Worm (Caenorhabditis elegans): ENCODE data around the gene mpk-2.

Gene mpk-2

DNA sequence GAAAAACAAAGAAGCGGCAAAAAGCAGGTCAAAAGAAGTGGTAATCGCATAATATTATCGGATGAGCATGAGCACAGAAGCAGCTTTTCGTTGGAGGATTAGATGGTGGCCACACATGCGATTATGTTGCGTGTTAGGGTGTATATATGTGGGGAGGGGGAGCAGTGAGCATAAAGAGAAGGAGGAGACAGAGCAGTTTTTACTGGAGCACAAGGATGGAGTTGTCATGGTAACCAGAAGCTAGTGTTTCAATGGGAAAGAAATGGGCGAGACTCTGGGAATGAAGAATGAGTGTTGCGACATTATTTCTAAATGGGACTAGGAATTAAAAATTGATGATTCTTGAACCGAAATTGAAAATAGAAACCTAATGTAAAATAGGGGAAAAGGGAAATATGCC lies 36.0 kb upstream of the mpk-2 start, which contains the start of gene C27A2.8:
TSS of gene C27A2.8 (minus strand) at position 117 of the 400 bp plus-strand sequence.
- TF ChIP-seq zip-4 (GFP tag; optimal IDR thresholded peaks at IDR 0.05) (no peak), nhr-71 (tag; optimal IDR thresholded peaks at IDR 0.05) (no peak), unc-62 (GFP tag; optimal IDR thresholded peaks at IDR 0.05) (no peak), nhr-19 (GFP tag; conservative IDR thresholded peaks at IDR 0.05) (no peak), pqm-1 (tag; optimal IDR thresholded peaks at IDR 0.05) (no peak), nhr-12 (tag; optimal IDR thresholded peaks at IDR 0.05) (no peak), fkh-8 (tag; optimal IDR thresholded peaks at IDR 0.05) (peak; percentile 76), tbx-2 (tag; optimal IDR thresholded peaks at IDR 0.05) (no peak), sup-37 (GFP tag; optimal IDR thresholded peaks at IDR 0.05) (no peak), nhr-90 (tag; optimal IDR thresholded peaks at IDR 0.05; ENCODE audit: poor library complexity) (no peak), egl-13 (tag; optimal IDR thresholded peaks at IDR 0.05) (peak; percentile 42), efl-3 (GFP tag; optimal IDR thresholded peaks at IDR 0.05) (no peak), dsc-1 (tag; optimal IDR thresholded peaks at IDR 0.05) (peak; percentile 64), nhr-237 (tag; optimal IDR thresholded peaks at IDR 0.05) (no peak), ets-5 (GFP tag; IDR thresholded peaks at IDR 0.05) (no peak), jun-1 (tag; optimal IDR thresholded peaks at IDR 0.05) (no peak), fkh-4 (tag; optimal IDR thresholded peaks at IDR 0.05; ENCODE audit: borderline replicate concordance) (no peak), rnt-1 (tag; optimal IDR thresholded peaks at IDR 0.05) (no peak), efl-1 (optimal IDR thresholded peaks at IDR 0.05) (no peak), efl-1 (GFP tag; optimal IDR thresholded peaks at IDR 0.05 in 1 of 2) (no peak), zag-1 (tag; optimal IDR thresholded peaks at IDR 0.05) (no peak)

ce11 chrII:5069525-5069924 lies 34.4 kb upstream of the mpk-2 start, which contains the start of gene idpb-2:
Gene idpb-2, minus strand, starts transcription at chrII:5069625.
- TF ChIP-seq nhr-19 (GFP tag; conservative IDR thresholded peaks at IDR 0.05) (no peak), nhr-237 (tag; optimal IDR thresholded peaks at IDR 0.05) (no peak), unc-62 (GFP tag; optimal IDR thresholded peaks at IDR 0.05) (no peak), efl-1 (optimal IDR thresholded peaks at IDR 0.05) (no peak), efl-1 (GFP tag; optimal IDR thresholded peaks at IDR 0.05 in 1 of 2) (no peak), unc-130 (tag; optimal IDR thresholded peaks at IDR 0.05) (no peak), nhr-76 (tag; optimal IDR thresholded peaks at IDR 0.05) (no peak), aha-1 (tag; optimal IDR thresholded peaks at IDR 0.05) (no peak), jun-1 (tag; optimal IDR thresholded peaks at IDR 0.05) (no peak), Y116A8C.19 (tag; optimal IDR thresholded peaks at IDR 0.05; ENCODE audit: borderline replicate concordance) (no peak)

ce11 chrII:5071265-5071664 lies 32.7 kb upstream of the mpk-2 start, which contains the start of gene C27A2.7:
Gene C27A2.7, minus strand, starts transcription at chrII:5071365.
- TF ChIP-seq dpl-1 (GFP tag; optimal IDR thresholded peaks at IDR 0.05) (no peak), elt-2 (tag; optimal IDR thresholded peaks at IDR 0.05) (no peak), sox-4 (tag; optimal IDR thresholded peaks at IDR 0.05) (no peak), nhr-47 (tag; optimal IDR thresholded peaks at IDR 0.05) (no peak), zag-1 (tag; optimal IDR thresholded peaks at IDR 0.05) (no peak), unc-130 (tag; optimal IDR thresholded peaks at IDR 0.05) (no peak), aha-1 (tag; optimal IDR thresholded peaks at IDR 0.05) (no peak)

DNA sequence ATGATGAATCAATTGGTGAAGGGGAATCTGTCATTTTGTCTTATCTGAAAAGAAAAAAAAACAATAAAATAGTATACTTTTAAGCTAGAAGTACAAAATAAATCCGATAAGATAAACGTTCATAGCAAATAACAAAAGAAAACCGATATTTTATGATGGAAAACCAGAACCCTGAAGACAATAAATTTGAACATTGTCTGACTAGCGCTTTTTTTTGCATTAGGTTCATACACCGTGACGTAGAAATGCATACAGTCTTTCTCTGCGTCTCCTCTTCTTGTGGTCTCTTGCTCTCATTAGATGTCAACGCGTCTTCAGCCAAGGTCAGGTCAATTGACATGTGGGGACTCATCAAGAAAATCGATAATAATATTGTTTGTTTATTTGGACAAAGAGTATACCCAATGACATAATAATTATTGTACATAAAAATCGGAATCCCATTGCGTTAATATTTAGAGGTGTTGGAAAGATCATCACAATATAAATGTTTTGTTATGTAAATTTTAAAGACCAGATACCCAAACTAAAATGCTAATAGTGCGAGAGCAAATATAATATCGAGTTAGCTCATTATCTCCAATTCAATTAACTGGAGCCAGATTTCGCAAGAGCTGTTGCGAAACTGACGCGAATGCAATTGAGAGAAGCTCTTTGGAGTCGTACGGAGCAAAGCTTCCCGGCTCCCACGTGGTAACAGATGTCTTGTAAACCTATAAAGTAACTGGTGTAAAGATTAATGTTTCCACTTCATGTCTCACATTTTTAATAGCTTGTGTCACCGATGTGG lies 22.6 kb upstream of the mpk-2 start, which contains the start of gene dsh-2:
TSS of gene dsh-2 (minus strand) at position 51 of the 790 bp plus-strand sequence.
- TF ChIP-seq zag-1 (tag; optimal IDR thresholded peaks at IDR 0.05), result no peak
- TF ChIP-seq nhr-71 (tag; optimal IDR thresholded peaks at IDR 0.05), result peak; percentile 62
- TF ChIP-seq nhr-28 (tag; optimal IDR thresholded peaks at IDR 0.05), result no peak
- TF ChIP-seq mep-1 (tag; optimal IDR thresholded peaks at IDR 0.05), result peak; percentile 91
- TF ChIP-seq tlp-1 (tag; optimal IDR thresholded peaks at IDR 0.05), result no peak
- no peak for TF ChIP-seq ceh-63 (GFP tag; optimal IDR thresholded peaks at IDR 0.05)
- no peak for TF ChIP-seq vab-15 (tag; optimal IDR thresholded peaks at IDR 0.05)
- TF ChIP-seq fkh-8 (tag; optimal IDR thresholded peaks at IDR 0.05), result no peak
- TF ChIP-seq sup-37 (GFP tag; optimal IDR thresholded peaks at IDR 0.05), result no peak
- TF ChIP-seq elt-3 (tag; optimal IDR thresholded peaks at IDR 0.05), result peak in 3 of 6 experiments; percentile 36 to 51 (median 41)
- TF ChIP-seq ama-1 (optimal IDR thresholded peaks at IDR 0.05), result no peak
- no peak for TF ChIP-seq pag-3 (tag; optimal IDR thresholded peaks at IDR 0.05; ENCODE audit: borderline replicate concordance, insufficient read depth)
- TF ChIP-seq ceh-82 (tag; optimal IDR thresholded peaks at IDR 0.05), result peak in 1 of 3 experiments; percentile 15
- peak in 1 of 2 experiments; percentile 62 for TF ChIP-seq mdl-1 (tag; optimal IDR thresholded peaks at IDR 0.05)
- no peak for TF ChIP-seq pax-3 (tag; optimal IDR thresholded peaks at IDR 0.05)
- TF ChIP-seq aly-2 (tag; optimal IDR thresholded peaks at IDR 0.05), result peak; percentile 32
- TF ChIP-seq ets-5 (GFP tag; IDR thresholded peaks at IDR 0.05), result no peak
- peak; percentile 13 for TF ChIP-seq lin-15B (tag; optimal IDR thresholded peaks at IDR 0.05)
- TF ChIP-seq snpc-4 (tag; optimal IDR thresholded peaks at IDR 0.05), result no peak
- peak; percentile 69 to 83 (median 81) for TF ChIP-seq dpl-1 (GFP tag; optimal IDR thresholded peaks at IDR 0.05)
- TF ChIP-seq hlh-17 (GFP tag; optimal IDR thresholded peaks at IDR 0.05; ENCODE audit: borderline replicate concordance), result no peak
